1 fruit fly cellular context compared by ENCODE assay signal in genomic region chr2L:8717618-8718336, dm6.
A peak's percentile ranks its signal among the peaks of the same experiment; 100 is the strongest.
TF ChIP-seq lines count a peak whose summit lies in the region.

No protein-coding gene starts in this region.

TF ChIP-seq in whole organism, embryonic, 481 proteins besides CTCF, POLR2A, EP300 and RAD21 (continued from another document and continues in another):
- peak; percentile 46; the same call in 1 of the 2 replicates for TF ChIP-seq Taf1 (GFP tag; IDR thresholded peaks at IDR 0.05; lab: Robert Waterston, UW)
- TF ChIP-seq gcm (GFP tag; optimal IDR thresholded peaks at IDR 0.05; lab: Kevin White, UChicago): peak; percentile 91
- TF ChIP-seq sd (tag; optimal IDR thresholded peaks at IDR 0.05; lab: Kevin White, UChicago): peak; percentile 81
- peak; percentile 13 for TF ChIP-seq CG7745 (tag; optimal IDR thresholded peaks at IDR 0.05; lab: Kevin White, UChicago)
- peak in 1 of 2 experiments; percentile 65 for TF ChIP-seq crp (GFP tag; optimal IDR thresholded peaks at IDR 0.05; lab: Kevin White, UChicago)
- TF ChIP-seq Hr3 (GFP tag; optimal IDR thresholded peaks at IDR 0.05; lab: Kevin White, UChicago): peak; percentile 92
- TF ChIP-seq dm (GFP tag; optimal IDR thresholded peaks at IDR 0.05; lab: Kevin White, UChicago): peak; percentile 63
- TF ChIP-seq grau (tag; optimal IDR thresholded peaks at IDR 0.05; lab: Kevin White, UChicago): peak; percentile 95
- peak; percentile 89 for TF ChIP-seq CG10543 (GFP tag; optimal IDR thresholded peaks at IDR 0.05; lab: Kevin White, UChicago)
- no peak for TF ChIP-seq br (optimal IDR thresholded peaks at IDR 0.05; lab: Kevin White, UChicago)
- peak; percentile 63 for TF ChIP-seq CG15514 (GFP tag; optimal IDR thresholded peaks at IDR 0.05; lab: Kevin White, UChicago)
- TF ChIP-seq dimm (GFP tag; IDR thresholded peaks at IDR 0.05; lab: Robert Waterston, UW): no peak
- TF ChIP-seq CG8290 (GFP tag; optimal IDR thresholded peaks at IDR 0.05; lab: Kevin White, UChicago): peak; percentile 63
- TF ChIP-seq CG8290 (tag; optimal IDR thresholded peaks at IDR 0.05; lab: Kevin White, UChicago): peak; percentile 29 to 72
- peak; percentile 71 for TF ChIP-seq lbe (GFP tag; optimal IDR thresholded peaks at IDR 0.05; lab: Kevin White, UChicago)
- peak; percentile 57 for TF ChIP-seq Fer2 (tag; optimal IDR thresholded peaks at IDR 0.05; lab: Kevin White, UChicago)
- TF ChIP-seq CG3847 (GFP tag; IDR thresholded peaks at IDR 0.05; lab: Robert Waterston, UW): peak; percentile 72
- TF ChIP-seq nerfin-2 (GFP tag; IDR thresholded peaks at IDR 0.05; lab: Robert Waterston, UW; ENCODE audit: partially characterized antibody): 0 out of 2 replicates have a peak, but pooled peaks have one; percentile 38
- TF ChIP-seq ERR (GFP tag; optimal IDR thresholded peaks at IDR 0.05; lab: Kevin White, UChicago): no peak
- TF ChIP-seq Mrtf (GFP tag; IDR thresholded peaks at IDR 0.05; lab: Robert Waterston, UW): peak; percentile 73; the same call in 2 of the 3 replicates
- TF ChIP-seq lab (GFP tag; optimal IDR thresholded peaks at IDR 0.05; lab: Kevin White, UChicago): peak; percentile 93
- peak; percentile 66 to 75 for TF ChIP-seq Pdp1 (GFP tag; optimal IDR thresholded peaks at IDR 0.05; lab: Kevin White, UChicago)
- no peak for TF ChIP-seq cad (GFP tag; optimal IDR thresholded peaks at IDR 0.05; lab: Kevin White, UChicago)
- TF ChIP-seq CkIIα-i1 (GFP tag; IDR thresholded peaks at IDR 0.05; lab: Robert Waterston, UW): no peak
- no peak for TF ChIP-seq CG6272 (GFP tag; IDR thresholded peaks at IDR 0.05; lab: Robert Waterston, UW)
- no peak for TF ChIP-seq ham (GFP tag; IDR thresholded peaks at IDR 0.05; lab: Robert Waterston, UW)
- TF ChIP-seq danr (GFP tag; IDR thresholded peaks at IDR 0.05; lab: Robert Waterston, UW): peak; percentile 66
- peak; percentile 81 for TF ChIP-seq Hsf (GFP tag; optimal IDR thresholded peaks at IDR 0.05; lab: Kevin White, UChicago)
- peak; percentile 54 for TF ChIP-seq CG7357 (GFP tag; IDR thresholded peaks at IDR 0.05; lab: Robert Waterston, UW)
- TF ChIP-seq bigmax (GFP tag; optimal IDR thresholded peaks at IDR 0.05; lab: Kevin White, UChicago): no peak
- peak; percentile 15 for TF ChIP-seq Antp (GFP tag; optimal IDR thresholded peaks at IDR 0.05; lab: Kevin White, UChicago)
- peak; percentile 93 for TF ChIP-seq Ets65A (GFP tag; lab: Kevin White, UChicago)
- peak; percentile 75 for TF ChIP-seq HLHmδ (GFP tag; optimal IDR thresholded peaks at IDR 0.05; lab: Kevin White, UChicago)
- TF ChIP-seq lmd (GFP tag; IDR thresholded peaks at IDR 0.05; lab: Robert Waterston, UW): peak; percentile 90
- no peak for TF ChIP-seq grn (GFP tag; optimal IDR thresholded peaks at IDR 0.05; lab: Kevin White, UChicago)
- peak; percentile 88 for TF ChIP-seq CG17829 (tag; optimal IDR thresholded peaks at IDR 0.05; lab: Kevin White, UChicago)
- TF ChIP-seq Deaf1 (tag; optimal IDR thresholded peaks at IDR 0.05; lab: Kevin White, UChicago): peak; percentile 80
- peak; percentile 73 for TF ChIP-seq CG10366 (GFP tag; IDR thresholded peaks at IDR 0.05; lab: Robert Waterston, UW)
- peak; percentile 83 for TF ChIP-seq Vsx1 (GFP tag; optimal IDR thresholded peaks at IDR 0.05; lab: Kevin White, UChicago)
- TF ChIP-seq prd (optimal IDR thresholded peaks at IDR 0.05; lab: Kevin White, UChicago): no peak
- TF ChIP-seq prd (GFP tag; IDR thresholded peaks at IDR 0.05; lab: Robert Waterston, UW): peak; percentile 74
- peak; percentile 37 for TF ChIP-seq CG1792 (GFP tag; optimal IDR thresholded peaks at IDR 0.05; lab: Kevin White, UChicago)
- TF ChIP-seq dysf (GFP tag; IDR thresholded peaks at IDR 0.05; lab: Robert Waterston, UW): peak; percentile 91; the same call in 2 of the 3 replicates
- peak; percentile 91 for TF ChIP-seq Fer1 (GFP tag; optimal IDR thresholded peaks at IDR 0.05; lab: Kevin White, UChicago)
- peak; percentile 86 for TF ChIP-seq tgo (GFP tag; IDR thresholded peaks at IDR 0.05; lab: Robert Waterston, UW)
- peak; percentile 79 for TF ChIP-seq CG12942 (GFP tag; optimal IDR thresholded peaks at IDR 0.05; lab: Kevin White, UChicago)
- peak; percentile 95 for TF ChIP-seq CG18599 (GFP tag; optimal IDR thresholded peaks at IDR 0.05; lab: Kevin White, UChicago)
- no peak for TF ChIP-seq hkb (optimal IDR thresholded peaks at IDR 0.05; lab: Kevin White, UChicago)
- peak; percentile 89 for TF ChIP-seq hkb (GFP tag; IDR thresholded peaks at IDR 0.05; lab: Robert Waterston, UW)
- TF ChIP-seq CG10654 (GFP tag; optimal IDR thresholded peaks at IDR 0.05; lab: Kevin White, UChicago): peak; percentile 77
- TF ChIP-seq Gug (GFP tag; IDR thresholded peaks at IDR 0.05; lab: Robert Waterston, UW): 0 out of 4 replicates have a peak, but pooled peaks have one; percentile 31
- TF ChIP-seq Ptx1 (GFP tag; IDR thresholded peaks at IDR 0.05; lab: Robert Waterston, UW): peak; percentile 84
- peak; percentile 85 for TF ChIP-seq Blimp-1 (GFP tag; optimal IDR thresholded peaks at IDR 0.05; lab: Kevin White, UChicago)
- TF ChIP-seq CG15601 (tag; optimal IDR thresholded peaks at IDR 0.05; lab: Kevin White, UChicago): peak; percentile 82
- TF ChIP-seq D (optimal IDR thresholded peaks at IDR 0.05; lab: Kevin White, UChicago): no peak
- TF ChIP-seq D (GFP tag; optimal IDR thresholded peaks at IDR 0.05; lab: Kevin White, UChicago): peak; percentile 84
- peak; percentile 88 for TF ChIP-seq Dbx (GFP tag; IDR thresholded peaks at IDR 0.05; lab: Robert Waterston, UW)
- TF ChIP-seq CG13123 (GFP tag; optimal IDR thresholded peaks at IDR 0.05; lab: Kevin White, UChicago): peak; percentile 86
- peak; percentile 78 for TF ChIP-seq zfh1 (GFP tag; IDR thresholded peaks at IDR 0.05; lab: Robert Waterston, UW)
- TF ChIP-seq CG32772 (GFP tag; IDR thresholded peaks at IDR 0.05; lab: Robert Waterston, UW): peak; percentile 65
- peak; percentile 63 for TF ChIP-seq CG10431 (GFP tag; optimal IDR thresholded peaks at IDR 0.05; lab: Kevin White, UChicago)
- peak; percentile 82 for TF ChIP-seq CG5245 (GFP tag; optimal IDR thresholded peaks at IDR 0.05; lab: Kevin White, UChicago)
- peak; percentile 67; the same call in 2 of the 3 replicates for TF ChIP-seq CG14050 (GFP tag; IDR thresholded peaks at IDR 0.05; lab: Robert Waterston, UW)
- TF ChIP-seq so (GFP tag; IDR thresholded peaks at IDR 0.05; lab: Robert Waterston, UW): peak; percentile 64; the same call in 2 of the 3 replicates
- no peak for TF ChIP-seq CG14965 (GFP tag; optimal IDR thresholded peaks at IDR 0.05; lab: Kevin White, UChicago; ENCODE audit: borderline replicate concordance)
- TF ChIP-seq eve (GFP tag; optimal IDR thresholded peaks at IDR 0.05; lab: Kevin White, UChicago): peak in 1 of 2 experiments; percentile 90
- peak; percentile 52 for TF ChIP-seq CG13624 (GFP tag; optimal IDR thresholded peaks at IDR 0.05; lab: Kevin White, UChicago)
- peak; percentile 97 for TF ChIP-seq CG17361 (GFP tag; IDR thresholded peaks at IDR 0.05; lab: Robert Waterston, UW)
- no peak for TF ChIP-seq CG15479 (GFP tag; optimal IDR thresholded peaks at IDR 0.05; lab: Kevin White, UChicago)
- peak; percentile 64; the same call in 1 of the 2 replicates for TF ChIP-seq CG1024 (GFP tag; IDR thresholded peaks at IDR 0.05; lab: Robert Waterston, UW)
- TF ChIP-seq esg (GFP tag; conservative IDR thresholded peaks at IDR 0.05; lab: Robert Waterston, UW): peak; percentile 62
- no peak for TF ChIP-seq CG33213 (GFP tag; optimal IDR thresholded peaks at IDR 0.05; lab: Kevin White, UChicago)
- peak; percentile 82 for TF ChIP-seq trem (tag; optimal IDR thresholded peaks at IDR 0.05; lab: Kevin White, UChicago)
- peak; percentile 50 for TF ChIP-seq B-H1 (GFP tag; IDR thresholded peaks at IDR 0.05; lab: Robert Waterston, UW)
- peak; percentile 52 for TF ChIP-seq Hey (tag; optimal IDR thresholded peaks at IDR 0.05; lab: Kevin White, UChicago)
- peak; percentile 67 for TF ChIP-seq Bdp1 (GFP tag; optimal IDR thresholded peaks at IDR 0.05; lab: Kevin White, UChicago)
- peak; percentile 70 for TF ChIP-seq disco-r (GFP tag; optimal IDR thresholded peaks at IDR 0.05; lab: Kevin White, UChicago)
- TF ChIP-seq CG9609 (GFP tag; optimal IDR thresholded peaks at IDR 0.05; lab: Kevin White, UChicago): peak; percentile 29
- TF ChIP-seq Ets97D (GFP tag; optimal IDR thresholded peaks at IDR 0.05; lab: Kevin White, UChicago): no peak
- TF ChIP-seq CG10321 (GFP tag; IDR thresholded peaks at IDR 0.05; lab: Robert Waterston, UW): peak; percentile 21; the same call in 1 of the 2 replicates
- TF ChIP-seq NC2β (GFP tag; optimal IDR thresholded peaks at IDR 0.05; lab: Kevin White, UChicago): peak; percentile 23
- peak; percentile 66 for TF ChIP-seq CrebB (tag; optimal IDR thresholded peaks at IDR 0.05; lab: Kevin White, UChicago)
- peak; percentile 86 for TF ChIP-seq oc (tag; optimal IDR thresholded peaks at IDR 0.05; lab: Kevin White, UChicago)
- peak; percentile 45 for TF ChIP-seq CG31388 (GFP tag; optimal IDR thresholded peaks at IDR 0.05; lab: Kevin White, UChicago)
- peak; percentile 85 for TF ChIP-seq CG10267 (tag; optimal IDR thresholded peaks at IDR 0.05; lab: Kevin White, UChicago)
- no peak for TF ChIP-seq p53 (GFP tag; optimal IDR thresholded peaks at IDR 0.05; lab: Kevin White, UChicago)
- TF ChIP-seq CG32532 (GFP tag; IDR thresholded peaks at IDR 0.05; lab: Robert Waterston, UW): peak; percentile 88
- TF ChIP-seq CG4617 (GFP tag; optimal IDR thresholded peaks at IDR 0.05; lab: Kevin White, UChicago; ENCODE audit: borderline replicate concordance): peak; percentile 60
- peak; percentile 94 for TF ChIP-seq Meics (GFP tag; optimal IDR thresholded peaks at IDR 0.05; lab: Kevin White, UChicago)
- TF ChIP-seq CG8359 (GFP tag; optimal IDR thresholded peaks at IDR 0.05; lab: Kevin White, UChicago; ENCODE audit: borderline replicate concordance): peak; percentile 54
- peak; percentile 73 for TF ChIP-seq CG9215 (GFP tag; IDR thresholded peaks at IDR 0.05; lab: Robert Waterston, UW)
- TF ChIP-seq chn (GFP tag; optimal IDR thresholded peaks at IDR 0.05; lab: Kevin White, UChicago): peak; percentile 66
- TF ChIP-seq Awh (GFP tag; IDR thresholded peaks at IDR 0.05; lab: Robert Waterston, UW): peak; percentile 47
- TF ChIP-seq al (GFP tag; IDR thresholded peaks at IDR 0.05; lab: Robert Waterston, UW): peak; percentile 59; the same call in 1 of the 2 replicates
- peak; percentile 65 for TF ChIP-seq CG30020 (tag; optimal IDR thresholded peaks at IDR 0.05; lab: Kevin White, UChicago)
- no peak for TF ChIP-seq CG8765 (GFP tag; IDR thresholded peaks at IDR 0.05; lab: Robert Waterston, UW)
- peak; percentile 50 for TF ChIP-seq CG34376 (GFP tag; optimal IDR thresholded peaks at IDR 0.05; lab: Kevin White, UChicago)
- peak; percentile 97 for TF ChIP-seq gem (tag; optimal IDR thresholded peaks at IDR 0.05; lab: Kevin White, UChicago)
- TF ChIP-seq sr (GFP tag; IDR thresholded peaks at IDR 0.05; lab: Robert Waterston, UW): peak; percentile 80
- TF ChIP-seq Poxn (GFP tag; IDR thresholded peaks at IDR 0.05; lab: Robert Waterston, UW): no peak
- TF ChIP-seq Atf6 (GFP tag; IDR thresholded peaks at IDR 0.05; lab: Robert Waterston, UW): peak; percentile 91
- peak; percentile 65; the same call in 1 of the 2 replicates for TF ChIP-seq H2.0 (GFP tag; IDR thresholded peaks at IDR 0.05; lab: Robert Waterston, UW)
- TF ChIP-seq Chrac-16 (GFP tag; optimal IDR thresholded peaks at IDR 0.05; lab: Kevin White, UChicago): peak; percentile 85
- TF ChIP-seq tll (GFP tag; optimal IDR thresholded peaks at IDR 0.05; lab: Kevin White, UChicago): no peak
- TF ChIP-seq CG2202 (tag; optimal IDR thresholded peaks at IDR 0.05; lab: Kevin White, UChicago): peak; percentile 79
- TF ChIP-seq sim (GFP tag; IDR thresholded peaks at IDR 0.05; lab: Robert Waterston, UW): no peak
- TF ChIP-seq CG12659 (GFP tag; optimal IDR thresholded peaks at IDR 0.05; lab: Kevin White, UChicago): peak; percentile 95
- TF ChIP-seq run (tag; optimal IDR thresholded peaks at IDR 0.05; lab: Kevin White, UChicago): peak; percentile 64
- TF ChIP-seq Dp (GFP tag; optimal IDR thresholded peaks at IDR 0.05; lab: Kevin White, UChicago): no peak
- TF ChIP-seq Xrp1 (GFP tag; IDR thresholded peaks at IDR 0.05; lab: Robert Waterston, UW): peak; percentile 80
- TF ChIP-seq CG11398 (GFP tag; optimal IDR thresholded peaks at IDR 0.05; lab: Kevin White, UChicago): no peak
- TF ChIP-seq ind (GFP tag; optimal IDR thresholded peaks at IDR 0.05; lab: Kevin White, UChicago): peak; percentile 87
- TF ChIP-seq Camta (GFP tag; optimal IDR thresholded peaks at IDR 0.05; lab: Kevin White, UChicago): peak; percentile 68
- peak; percentile 54 for TF ChIP-seq chm (GFP tag; IDR thresholded peaks at IDR 0.05; lab: Robert Waterston, UW)
- TF ChIP-seq CoRest (tag; optimal IDR thresholded peaks at IDR 0.05; lab: Kevin White, UChicago): peak; percentile 97
- peak; percentile 43 for TF ChIP-seq shn (GFP tag; optimal IDR thresholded peaks at IDR 0.05; lab: Kevin White, UChicago)
- no peak for TF ChIP-seq zen2 (GFP tag; IDR thresholded peaks at IDR 0.05; lab: Robert Waterston, UW; ENCODE audit: partially characterized antibody)
- TF ChIP-seq CG1832 (GFP tag; optimal IDR thresholded peaks at IDR 0.05; lab: Kevin White, UChicago): no peak
- TF ChIP-seq dmrt99B (tag; optimal IDR thresholded peaks at IDR 0.05; lab: Kevin White, UChicago): peak; percentile 95
- TF ChIP-seq CG6683 (GFP tag; optimal IDR thresholded peaks at IDR 0.05; lab: Kevin White, UChicago): peak; percentile 86
- TF ChIP-seq CG12236 (GFP tag; optimal IDR thresholded peaks at IDR 0.05; lab: Kevin White, UChicago): peak; percentile 33
- TF ChIP-seq CG12104 (GFP tag; optimal IDR thresholded peaks at IDR 0.05; lab: Kevin White, UChicago): peak; percentile 86
- no peak for TF ChIP-seq ash1 (GFP tag; optimal IDR thresholded peaks at IDR 0.05; lab: Kevin White, UChicago)
- TF ChIP-seq CG6765 (GFP tag; optimal IDR thresholded peaks at IDR 0.05; lab: Kevin White, UChicago): peak; percentile 87
- peak; percentile 48 for TF ChIP-seq slp2 (GFP tag; optimal IDR thresholded peaks at IDR 0.05; lab: Kevin White, UChicago)
- peak; percentile 58; the same call in 1 of the 2 replicates for TF ChIP-seq CG11085 (GFP tag; IDR thresholded peaks at IDR 0.05; lab: Robert Waterston, UW)
- no peak for TF ChIP-seq CG11696 (GFP tag; IDR thresholded peaks at IDR 0.05; lab: Robert Waterston, UW)
- peak; percentile 52 for TF ChIP-seq CG7928 (GFP tag; optimal IDR thresholded peaks at IDR 0.05; lab: Kevin White, UChicago)
- TF ChIP-seq Neu2 (GFP tag; optimal IDR thresholded peaks at IDR 0.05; lab: Kevin White, UChicago; ENCODE audit: borderline replicate concordance): no peak
- TF ChIP-seq NFAT (GFP tag; IDR thresholded peaks at IDR 0.05; lab: Robert Waterston, UW): peak; percentile 32
- TF ChIP-seq pfk (GFP tag; optimal IDR thresholded peaks at IDR 0.05; lab: Kevin White, UChicago): no peak
